Fruit fly (Drosophila melanogaster) whole organism: ENCODE measurements around the gene CG32161.

Source experiments
- Dll ChIP-seq: fragments of >200 bp; optimal IDR thresholded peaks from 2 replicates; lab custom pipeline; 2017
- EcR ChIP-seq, 2 experiments: fragments of >200 bp; optimal IDR thresholded peaks; 2 replicates each; lab custom pipeline; 2017; ENCODE audit warnings: missing biosample characterization in 2 of 2, missing genetic modification characterization in 2 of 2, missing genetic modification reagents in 2 of 2
- pan ChIP-seq: fragments of >200 bp; optimal IDR thresholded peaks from 2 replicates; lab custom pipeline; 2017
- psq ChIP-seq: fragments of >200 bp; optimal IDR thresholded peaks from 2 replicates; lab custom pipeline; 2017
- usp ChIP-seq: fragments of >200 bp; optimal IDR thresholded peaks from 2 replicates; lab custom pipeline; 2017; ENCODE audit warnings: missing biosample characterization, missing genetic modification characterization, mixed read lengths

dm6 chr3L:16875484-16875883 lies 29.5 kb downstream of the CG32161 start:
- no peak for TF ChIP-seq pan
- no peak for TF ChIP-seq usp
- TF ChIP-seq Dll (lab: Kevin White, UChicago): no peak
- no peak for TF ChIP-seq EcR (GFP tag; optimal IDR thresholded peaks at IDR 0.05; lab: Kevin White, UChicago)
- TF ChIP-seq psq (lab: Kevin White, UChicago): no peak
